Fruit fly (Drosophila melanogaster): ENCODE results near the gene CG7573.

Gene CG7573

dm6 chr3L:11354298-11354757 is 42.8 kb downstream of the CG7573 start (continued):
- TF ChIP-seq nerfin-1 (tag; optimal IDR thresholded peaks at IDR 0.05) (peak; percentile 71), peb (GFP tag; IDR thresholded peaks at IDR 0.05) (no peak), Rx (GFP tag; IDR thresholded peaks at IDR 0.05) (no peak), mirr (GFP tag; optimal IDR thresholded peaks at IDR 0.05) (peak; percentile 84)

DNA sequence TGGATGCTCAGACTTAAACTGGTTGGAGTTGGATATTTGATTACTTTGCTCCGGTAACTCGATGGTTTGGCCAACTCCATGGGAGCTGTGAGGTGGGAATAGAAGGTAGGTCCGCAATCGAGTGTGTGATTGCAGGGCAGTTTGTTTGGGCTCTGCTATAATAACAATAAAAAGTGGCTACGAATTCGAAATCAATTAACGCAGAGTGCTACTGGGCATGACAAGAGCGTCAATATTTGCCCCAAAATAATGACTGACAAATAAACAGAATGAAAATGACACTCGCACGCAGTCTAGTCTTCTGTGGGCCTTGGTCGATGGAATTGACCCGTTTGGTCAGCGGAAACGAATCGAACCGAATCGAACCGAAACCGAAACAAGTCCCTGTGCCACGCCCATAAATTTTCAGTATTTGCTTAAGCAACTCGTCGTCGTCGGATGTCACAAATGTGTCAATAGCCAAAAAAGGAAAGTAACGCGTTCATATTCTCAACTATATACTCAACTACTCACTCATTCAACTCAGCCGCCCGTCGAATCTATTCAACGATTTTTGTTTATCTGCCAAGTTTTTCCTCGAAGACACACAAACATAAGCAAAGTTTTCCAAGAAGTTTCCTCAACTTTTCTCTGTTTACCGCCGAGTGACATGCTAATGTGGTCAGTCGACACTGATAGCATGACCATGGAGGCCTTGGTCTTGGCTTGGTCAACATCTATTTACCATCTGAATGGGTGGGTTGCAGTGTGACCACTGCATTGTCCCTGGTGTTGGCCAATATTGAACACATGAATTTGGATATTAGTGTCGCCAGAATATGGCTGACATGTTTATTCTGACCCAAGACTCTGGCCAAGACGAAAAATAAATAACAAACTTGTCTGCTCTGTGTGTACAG is 44.1 kb downstream of the CG7573 start:
- TF ChIP-seq CG9727 (GFP tag; optimal IDR thresholded peaks at IDR 0.05), result peak; percentile 13
- TF ChIP-seq onecut (GFP tag; IDR thresholded peaks at IDR 0.05), result 0 out of 2 replicates have a peak, but pooled peaks have one; percentile 3
- 0 out of 2 replicates have a peak, but pooled peaks have one; percentile 22 for TF ChIP-seq CG6272 (GFP tag; IDR thresholded peaks at IDR 0.05)
- no peak for TF ChIP-seq stwl (tag; optimal IDR thresholded peaks at IDR 0.05)
- no peak for TF ChIP-seq C15 (GFP tag; IDR thresholded peaks at IDR 0.05)
- TF ChIP-seq CG8281 (tag; optimal IDR thresholded peaks at IDR 0.05), result peak; percentile 6
- no peak for TF ChIP-seq gcm (GFP tag; optimal IDR thresholded peaks at IDR 0.05)
- no peak for TF ChIP-seq Hr51 (GFP tag; optimal IDR thresholded peaks at IDR 0.05)
- TF ChIP-seq tin (GFP tag; optimal IDR thresholded peaks at IDR 0.05), result no peak
- TF ChIP-seq Sox100B (GFP tag; optimal IDR thresholded peaks at IDR 0.05), result peak; percentile 5
- no peak for TF ChIP-seq CG18011 (GFP tag; optimal IDR thresholded peaks at IDR 0.05)
- peak; percentile 22 for TF ChIP-seq dmrt99B (tag; optimal IDR thresholded peaks at IDR 0.05)
- TF ChIP-seq eve (GFP tag; optimal IDR thresholded peaks at IDR 0.05), result peak in 1 of 2 experiments; percentile 40
- TF ChIP-seq zfh1 (GFP tag; IDR thresholded peaks at IDR 0.05), result peak; percentile 26; the same call in 1 of the 3 replicates
- TF ChIP-seq Dfd (GFP tag; optimal IDR thresholded peaks at IDR 0.05), result no peak
- TF ChIP-seq ci (GFP tag; IDR thresholded peaks at IDR 0.05), result peak; percentile 33; the same call in 2 of the 3 replicates
- TF ChIP-seq CG2712 (tag; optimal IDR thresholded peaks at IDR 0.05), result peak; percentile 3
- peak; percentile 38 for TF ChIP-seq dmrt11E (tag; optimal IDR thresholded peaks at IDR 0.05)
- TF ChIP-seq Dad (GFP tag; optimal IDR thresholded peaks at IDR 0.05), result no peak
- TF ChIP-seq bcd (GFP tag; optimal IDR thresholded peaks at IDR 0.05), result peak; percentile 0
- peak; percentile 33; the same call in 1 of the 2 replicates for TF ChIP-seq HLH3B (GFP tag; IDR thresholded peaks at IDR 0.05)
- TF ChIP-seq CG15696 (tag; optimal IDR thresholded peaks at IDR 0.05), result peak; percentile 60
- TF ChIP-seq CG12219 (GFP tag; optimal IDR thresholded peaks at IDR 0.05), result peak; percentile 26
- TF ChIP-seq PHDP (tag; optimal IDR thresholded peaks at IDR 0.05), result no peak
- TF ChIP-seq croc (GFP tag; conservative IDR thresholded peaks at IDR 0.05), result no peak
- peak; percentile 44 for TF ChIP-seq Deaf1 (tag; optimal IDR thresholded peaks at IDR 0.05)
- TF ChIP-seq CG6175 (GFP tag; IDR thresholded peaks at IDR 0.05), result 0 out of 3 replicates have a peak, but pooled peaks have one; percentile 35
- no peak for TF ChIP-seq kah (GFP tag; optimal IDR thresholded peaks at IDR 0.05)
- TF ChIP-seq esg (GFP tag; conservative IDR thresholded peaks at IDR 0.05), result no peak
- TF ChIP-seq ttk (GFP tag; IDR thresholded peaks at IDR 0.05), result no peak
- TF ChIP-seq Blimp-1 (GFP tag; optimal IDR thresholded peaks at IDR 0.05), result peak; percentile 74
- TF ChIP-seq CG14710 (tag; optimal IDR thresholded peaks at IDR 0.05), result peak; percentile 16
- peak; percentile 83 for TF ChIP-seq sens (GFP tag)
- peak; percentile 8 for TF ChIP-seq Sry-δ (GFP tag; optimal IDR thresholded peaks at IDR 0.05)
- TF ChIP-seq Med (GFP tag), result peak; percentile 65
- no peak for TF ChIP-seq CG15479 (GFP tag; optimal IDR thresholded peaks at IDR 0.05)
- TF ChIP-seq B-H1 (GFP tag; IDR thresholded peaks at IDR 0.05), result peak; percentile 23; the same call in 1 of the 3 replicates
- TF ChIP-seq org-1 (GFP tag; optimal IDR thresholded peaks at IDR 0.05), result peak; percentile 44
- peak; percentile 11 for TF ChIP-seq CG15269 (tag; optimal IDR thresholded peaks at IDR 0.05)
- TF ChIP-seq CTCF (GFP tag; optimal IDR thresholded peaks at IDR 0.05), result no peak
- TF ChIP-seq bsh (GFP tag; optimal IDR thresholded peaks at IDR 0.05), result peak in 1 of 2 experiments; percentile 37
- TF ChIP-seq CG2678 (tag; optimal IDR thresholded peaks at IDR 0.05), result peak; percentile 19
- TF ChIP-seq CG7556 (GFP tag; optimal IDR thresholded peaks at IDR 0.05), result peak; percentile 8

Measured in whole organism, embryonic.